Worm (Caenorhabditis elegans) whole organism, mixed stage, embryonic: ENCODE data around the gene cyp-13B1.

Experiments used
- blmp-1 ChIP-seq: fragments of 150-350 bp; optimal IDR thresholded peaks from 2 replicates; lab custom pipeline; 2014; ENCODE audit warnings: missing biosample characterization, missing genetic modification characterization
- elt-1 ChIP-seq: sonication (generic microtip); optimal IDR thresholded peaks from 2 replicates; lab custom pipeline; 2017; ENCODE audit warnings: missing genetic modification characterization, mild to moderate bottlenecking, missing compliant biosample characterization, antibody characterized with exemption, moderate library complexity, borderline replicate concordance; ENCODE audit not compliant: insufficient read depth
- elt-3 ChIP-seq: fragments of 150-350 bp; optimal IDR thresholded peaks from 2 replicates; lab custom pipeline; 2014; ENCODE audit warnings: missing biosample characterization, missing genetic modification characterization
- mab-5 ChIP-seq: fragments of 150-350 bp; optimal IDR thresholded peaks from 2 replicates; lab custom pipeline; 2014; ENCODE audit warnings: missing biosample characterization, missing genetic modification characterization
- nhr-12 ChIP-seq: fragments of 150-350 bp; optimal IDR thresholded peaks from 2 replicates; lab custom pipeline; 2014; ENCODE audit warnings: missing biosample characterization, missing genetic modification characterization
- nhr-2 ChIP-seq: fragments of 150-350 bp; optimal IDR thresholded peaks from 2 replicates; lab custom pipeline; 2014; ENCODE audit warnings: missing biosample characterization, missing genetic modification characterization
- nhr-237 ChIP-seq: fragments of 150-350 bp; optimal IDR thresholded peaks from 2 replicates; lab custom pipeline; 2014; ENCODE audit warnings: missing biosample characterization, missing genetic modification characterization
- nhr-28 ChIP-seq: fragments of 150-350 bp; optimal IDR thresholded peaks from 2 replicates; lab custom pipeline; 2014; ENCODE audit warnings: missing biosample characterization, missing genetic modification characterization
- pha-4 ChIP-seq: fragments of 150-350 bp; optimal IDR thresholded peaks from 2 replicates; lab custom pipeline; 2018; ENCODE audit warnings: missing biosample characterization, missing genetic modification reagents, missing genetic modification characterization
- snpc-4 ChIP-seq: fragments of 150-350 bp; optimal IDR thresholded peaks from 2 replicates; lab custom pipeline; 2014; ENCODE audit warnings: missing biosample characterization, missing genetic modification characterization
- unc-62 ChIP-seq: fragments of 150-350 bp; optimal IDR thresholded peaks from 2 replicates; lab custom pipeline; 2014; ENCODE audit warnings: missing biosample characterization, missing genetic modification reagents, missing genetic modification characterization
- ztf-11 ChIP-seq: fragments of 150-350 bp; optimal IDR thresholded peaks from 2 replicates; lab custom pipeline; 2014; ENCODE audit warnings: missing biosample characterization, missing genetic modification characterization

ce11 chrX:13415722-13416121, 6.3 kb upstream of the cyp-13B1 start, which contains the start of gene C29F7.2:
- TF ChIP-seq elt-1 (tag; lab: Kevin White, UChicago): no peak
- no peak for TF ChIP-seq nhr-2 (tag; lab: Kevin White, UChicago)
- no peak for TF ChIP-seq blmp-1 (tag; lab: Kevin White, UChicago)
- TF ChIP-seq unc-62 (GFP tag; lab: Kevin White, UChicago): no peak
- no peak for TF ChIP-seq ztf-11
- TF ChIP-seq nhr-12 (tag; lab: Kevin White, UChicago): no peak
- no peak for TF ChIP-seq pha-4 (tag; lab: Kevin White, UChicago)
- no peak for TF ChIP-seq snpc-4 (tag; lab: Kevin White, UChicago)
- TF ChIP-seq nhr-28 (tag; lab: Kevin White, UChicago): no peak
- no peak for TF ChIP-seq mab-5 (tag; lab: Kevin White, UChicago)
- no peak for TF ChIP-seq elt-3 (tag; lab: Kevin White, UChicago)
- no peak for TF ChIP-seq nhr-237 (tag; lab: Kevin White, UChicago)
